Worm (Caenorhabditis elegans): Measurements from ENCODE around the gene F53F8.5.

- TF ChIP-seq him-1 (tag; optimal IDR thresholded peaks at IDR 0.05) (no peak), dao-5 (tag; optimal IDR thresholded peaks at IDR 0.05) (no peak)
Observed at ce11 chrV:20728763-20729350, 25.0 kb upstream of the F53F8.5 start, which contains the start of gene ipla-3.
